Worm (Caenorhabditis elegans) whole organism, midembryonic: ENCODE results near the gene F09E5.14.

Experiments used
- T22C8.4 ChIP-seq: fragments of 200-800 bp; sonication (Bioruptor generic); IDR thresholded peaks from 2 replicates; pipeline ENCODE4 v1.3.6; 2022; ENCODE audit warnings: missing genetic modification characterization, missing compliant biosample characterization
- cog-1 ChIP-seq: sonication (generic microtip); optimal IDR thresholded peaks from 2 replicates; lab custom pipeline; 2016; ENCODE audit warnings: missing genetic modification characterization, missing compliant biosample characterization
- flt-1 ChIP-seq: fragments of 200-800 bp; sonication (Bioruptor generic); IDR thresholded peaks from 2 replicates; pipeline ENCODE4 v1.3.6; 2022; ENCODE audit warnings: missing genetic modification characterization, missing compliant biosample characterization
- klf-2 ChIP-seq: fragments of 200-800 bp; sonication (Bioruptor generic); conservative IDR thresholded peaks from 2 replicates; pipeline ENCODE4 v1.3.6; 2022; ENCODE audit warnings: missing genetic modification reagents, missing genetic modification characterization, missing compliant biosample characterization
- med-1 ChIP-seq: sonication (generic microtip); optimal IDR thresholded peaks from 2 replicates; lab custom pipeline; 2017; ENCODE audit warnings: missing genetic modification characterization, mild to moderate bottlenecking, missing compliant biosample characterization, antibody characterized with exemption, missing genetic modification reagents; ENCODE audit not compliant: insufficient read depth
- ref-1 ChIP-seq: fragments of 200-800 bp; sonication (Bioruptor generic); conservative IDR thresholded peaks from 2 replicates; pipeline ENCODE4 v1.3.6; 2022; ENCODE audit warnings: missing genetic modification reagents, missing genetic modification characterization, missing compliant biosample characterization
- tab-1 ChIP-seq: fragments of 200-800 bp; sonication (Bioruptor generic); IDR thresholded peaks from 2 replicates; pipeline ENCODE4 v1.3.6; 2022; ENCODE audit warnings: missing genetic modification characterization, missing compliant biosample characterization
- ztf-23 ChIP-seq: fragments of 200-800 bp; sonication (Bioruptor generic); IDR thresholded peaks from 2 replicates; pipeline ENCODE4 v1.3.6; 2022; ENCODE audit warnings: missing genetic modification reagents, missing genetic modification characterization, missing compliant biosample characterization
- ztf-29 ChIP-seq: fragments of 200-800 bp; sonication (Bioruptor generic); IDR thresholded peaks from 2 replicates; pipeline ENCODE4 v1.3.6; 2022; ENCODE audit warnings: missing genetic modification reagents, missing genetic modification characterization, missing compliant biosample characterization

Gene F09E5.14

DNA sequence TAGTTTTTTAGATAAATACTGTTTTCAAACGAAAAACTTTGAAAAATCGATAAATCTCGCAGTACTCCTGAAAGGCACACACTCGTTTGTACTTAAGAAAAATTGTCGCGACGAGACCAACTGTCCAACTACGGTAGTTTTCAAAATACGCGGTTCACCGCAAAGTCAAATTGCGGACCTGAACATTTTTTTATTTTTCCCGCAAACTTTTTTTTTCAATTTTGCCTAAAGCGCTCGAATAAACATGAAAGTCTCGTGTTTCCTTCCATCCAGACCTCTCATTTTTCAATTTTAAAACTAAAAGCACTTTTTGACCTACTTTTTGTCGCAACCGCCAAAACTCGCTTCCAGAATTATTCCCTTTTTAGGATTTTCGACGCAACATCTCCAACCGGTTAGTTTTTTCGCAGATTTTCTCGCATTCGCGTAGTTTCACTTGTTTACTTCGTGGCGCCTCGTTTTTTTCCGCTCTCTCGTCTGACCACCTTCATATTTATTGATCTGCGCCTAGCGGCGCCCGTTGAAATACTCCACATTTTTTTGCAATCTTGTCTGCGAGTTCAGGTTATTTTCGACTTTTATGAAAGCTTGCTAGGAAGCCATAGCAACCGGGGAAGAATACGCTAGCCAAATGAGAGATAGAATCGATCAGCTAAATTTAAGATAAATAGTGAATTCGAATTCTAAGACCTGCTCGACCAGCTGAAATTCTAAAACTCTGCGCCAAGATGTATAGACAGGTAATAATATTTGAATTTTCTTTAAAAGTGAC, 33.0 kb upstream of the F09E5.14 start, which contains the start of gene prdx-2:
prdx-2 (plus strand) TSS at position 729 of the 772 bp plus-strand sequence.
- no peak for TF ChIP-seq klf-2
- no peak for TF ChIP-seq med-1 (GFP tag; lab: Kevin White, UChicago)
- no peak for TF ChIP-seq T22C8.4 (GFP tag; lab: Robert Waterston, UW)
- no peak for TF ChIP-seq tab-1 (GFP tag; lab: Robert Waterston, UW)
- no peak for TF ChIP-seq ztf-29
- no peak for TF ChIP-seq ref-1 (GFP tag; lab: Robert Waterston, UW)
- no peak for TF ChIP-seq ztf-23 (GFP tag; lab: Robert Waterston, UW)
- TF ChIP-seq flt-1 (GFP tag; lab: Robert Waterston, UW), result no peak
- TF ChIP-seq cog-1, result no peak

DNA sequence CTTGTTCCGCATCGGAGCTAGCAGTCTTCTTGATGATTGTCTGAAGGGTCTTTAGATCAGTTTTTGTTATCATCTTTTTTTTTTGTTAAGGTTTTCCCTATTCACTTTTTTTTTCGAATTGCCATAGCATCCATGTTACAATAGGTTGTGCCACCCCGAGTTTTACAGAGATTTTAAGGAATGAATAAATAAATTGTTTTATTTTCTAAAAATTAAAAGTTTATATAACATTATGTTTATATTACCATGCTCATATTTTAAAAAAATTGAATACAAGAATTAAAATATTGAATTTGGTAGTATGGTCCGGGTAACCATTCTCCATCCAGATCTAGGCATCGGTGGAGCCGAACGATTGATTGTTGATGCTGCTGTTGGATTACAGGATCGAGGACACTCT, 30.3 kb upstream of the F09E5.14 start, which contains the start of gene algn-2:
algn-2 (plus strand) TSS at position 301 of the 400 bp plus-strand sequence.
- TF ChIP-seq ztf-23 (GFP tag; lab: Robert Waterston, UW) (no peak), med-1 (GFP tag; lab: Kevin White, UChicago) (no peak), tab-1 (GFP tag; lab: Robert Waterston, UW) (no peak), T22C8.4 (GFP tag; lab: Robert Waterston, UW) (no peak), cog-1 (no peak), ztf-29 (no peak), flt-1 (GFP tag; lab: Robert Waterston, UW) (no peak)

DNA sequence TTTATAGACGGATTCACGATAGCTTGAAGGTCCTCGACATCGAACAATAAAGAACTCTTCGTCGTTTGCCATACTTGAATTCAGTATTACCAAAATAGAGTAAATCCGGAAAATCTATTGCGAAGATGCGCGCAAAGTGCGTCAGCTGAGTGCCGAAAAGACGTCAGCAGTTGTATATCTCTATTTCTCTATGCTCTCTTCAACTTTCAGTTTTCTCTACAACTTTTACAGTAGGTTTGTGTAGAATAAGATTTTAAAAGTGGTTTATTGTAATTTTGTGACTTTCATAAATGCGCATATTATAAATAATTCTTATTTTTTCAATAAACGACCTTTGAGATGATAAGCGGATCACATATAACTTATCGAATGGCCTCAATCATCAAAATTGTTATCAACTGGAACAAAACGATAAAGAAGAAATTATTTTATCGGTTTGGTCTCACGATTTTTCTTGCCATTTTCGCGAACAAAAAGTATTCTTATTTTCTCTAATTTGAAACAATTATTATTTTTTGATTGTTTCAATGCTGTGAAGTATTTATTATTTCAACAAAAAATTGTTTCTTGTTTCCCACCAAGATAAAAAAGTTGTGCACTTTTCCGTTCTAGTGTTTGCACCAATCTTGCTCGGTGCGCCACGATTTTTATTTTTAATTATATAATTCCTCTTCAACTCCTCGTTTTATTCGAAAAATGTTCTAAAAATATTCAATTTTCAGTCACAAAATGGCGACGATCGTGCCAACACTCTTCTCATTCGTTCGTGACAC, 28.8 kb upstream of the F09E5.14 start, which contains the start of the genes agt-2 and F09E5.3:
agt-2 (minus strand) TSS at position 553 of the 773 bp plus-strand sequence.
F09E5.3 (plus strand) TSS at position 723 of the 773 bp plus-strand sequence.
- TF ChIP-seq ztf-29 (0 out of 2 replicates have a peak, but pooled peaks have one; percentile 27), cog-1 (peak; percentile 47), med-1 (GFP tag; lab: Kevin White, UChicago) (no peak), flt-1 (GFP tag; lab: Robert Waterston, UW) (peak; percentile 71), ztf-23 (GFP tag; lab: Robert Waterston, UW) (peak; percentile 62; the same call in 1 of the 2 replicates), klf-2 (no peak)

DNA sequence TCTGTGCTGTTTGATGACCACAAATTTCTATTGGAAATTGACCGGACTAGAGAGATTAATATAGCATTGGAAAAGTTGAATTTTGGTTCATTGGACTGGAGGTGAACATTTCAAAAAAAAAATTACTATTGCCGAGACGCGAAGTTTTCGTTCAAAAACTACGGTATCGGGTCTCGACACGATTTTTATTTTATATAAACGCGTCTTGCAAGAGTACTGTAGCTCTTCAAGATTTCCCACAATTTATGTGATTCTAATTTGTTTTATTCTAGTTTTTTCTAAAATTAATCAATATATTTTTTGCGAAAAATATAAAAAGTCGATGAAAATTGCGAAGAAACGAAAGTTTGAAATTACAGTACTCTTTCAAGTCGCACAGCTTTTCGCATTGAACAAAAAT, 26.0 kb upstream of the F09E5.14 start, which contains the start of gene F09E5.12:
F09E5.12 (minus strand) TSS at position 101 of the 400 bp plus-strand sequence.
- TF ChIP-seq T22C8.4 (GFP tag; lab: Robert Waterston, UW) (no peak), cog-1 (no peak), klf-2 (no peak), ztf-29 (no peak)

DNA sequence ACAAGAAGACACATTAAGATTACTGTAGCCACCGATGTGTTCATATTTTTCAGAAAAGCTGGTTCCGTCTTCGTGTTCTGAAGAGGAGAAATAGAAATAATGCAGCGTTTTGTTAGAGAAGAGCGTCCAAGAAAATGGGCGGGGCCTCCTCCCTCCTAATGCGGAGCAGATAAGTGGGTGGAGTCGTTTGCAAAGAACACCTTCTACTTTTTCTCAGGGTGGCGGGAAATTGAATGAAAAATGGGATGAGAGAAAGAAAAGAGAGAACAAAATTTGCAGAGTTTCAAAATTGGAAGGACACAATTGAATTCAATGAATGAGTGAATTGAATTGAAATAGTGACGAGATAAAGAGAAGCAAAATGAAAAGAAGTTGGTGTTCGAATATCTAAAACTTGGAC, 21.0 kb upstream of the F09E5.14 start, which contains the start of gene F09E5.16:
F09E5.16 (minus strand) TSS at position 101 of the 400 bp plus-strand sequence.
- no peak for TF ChIP-seq med-1 (GFP tag; lab: Kevin White, UChicago)
- TF ChIP-seq ztf-29, result no peak
- TF ChIP-seq ztf-23 (GFP tag; lab: Robert Waterston, UW), result no peak
- TF ChIP-seq flt-1 (GFP tag; lab: Robert Waterston, UW), result no peak
- TF ChIP-seq klf-2, result no peak
- no peak for TF ChIP-seq T22C8.4 (GFP tag; lab: Robert Waterston, UW)

DNA sequence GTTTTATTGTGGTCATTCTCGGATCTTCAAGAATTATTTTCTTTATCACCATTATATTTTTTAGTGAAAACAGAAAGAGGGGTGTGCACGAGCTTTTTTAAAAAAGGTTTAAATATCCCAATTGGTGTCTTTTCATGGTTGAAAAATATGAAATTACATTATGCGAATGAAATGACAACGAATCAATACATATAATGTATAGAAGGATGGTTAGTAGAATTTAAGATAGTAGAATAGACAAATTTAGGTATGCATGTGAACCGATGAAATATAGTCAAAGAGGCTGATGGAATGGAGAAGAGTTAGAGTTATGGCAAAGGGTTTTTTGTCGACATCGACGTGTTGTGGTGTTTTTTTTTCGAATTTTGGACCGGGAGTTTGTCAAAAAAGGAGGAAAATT, 19.8 kb upstream of the F09E5.14 start:
- TF ChIP-seq ztf-23 (GFP tag; lab: Robert Waterston, UW) (no peak), ref-1 (GFP tag; lab: Robert Waterston, UW) (no peak), flt-1 (GFP tag; lab: Robert Waterston, UW) (no peak), tab-1 (GFP tag; lab: Robert Waterston, UW) (no peak), med-1 (GFP tag; lab: Kevin White, UChicago) (no peak), klf-2 (no peak), T22C8.4 (GFP tag; lab: Robert Waterston, UW) (no peak), cog-1 (no peak), ztf-29 (no peak)

DNA sequence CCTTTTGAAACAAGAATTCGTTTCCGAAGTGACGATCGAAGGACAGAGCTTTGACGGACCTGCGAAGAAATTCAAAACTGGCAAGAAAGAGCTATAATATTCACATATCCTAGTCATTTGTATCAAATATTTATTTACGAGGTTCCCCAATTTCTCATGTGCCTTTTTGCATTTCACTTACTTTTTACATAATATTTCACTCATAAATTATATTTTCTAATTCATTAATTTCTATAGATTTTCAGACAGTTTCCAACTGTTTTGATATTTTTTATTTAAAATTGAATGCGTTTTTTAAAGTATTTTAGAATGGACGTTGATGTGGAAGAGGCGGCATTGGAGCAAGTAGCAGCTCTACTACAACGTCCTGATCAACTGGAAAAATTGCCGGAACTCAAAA, 14.6 kb upstream of the F09E5.14 start, which contains the start of gene sec-6:
sec-6 (plus strand) TSS at position 301 of the 400 bp plus-strand sequence.
- no peak for TF ChIP-seq tab-1 (GFP tag; lab: Robert Waterston, UW)
- TF ChIP-seq ref-1 (GFP tag; lab: Robert Waterston, UW), result no peak
- TF ChIP-seq klf-2, result no peak
- no peak for TF ChIP-seq flt-1 (GFP tag; lab: Robert Waterston, UW)
- TF ChIP-seq ztf-29, result no peak
- TF ChIP-seq T22C8.4 (GFP tag; lab: Robert Waterston, UW), result no peak
- TF ChIP-seq med-1 (GFP tag; lab: Kevin White, UChicago), result no peak
- TF ChIP-seq ztf-23 (GFP tag; lab: Robert Waterston, UW), result no peak
- TF ChIP-seq cog-1, result no peak

DNA sequence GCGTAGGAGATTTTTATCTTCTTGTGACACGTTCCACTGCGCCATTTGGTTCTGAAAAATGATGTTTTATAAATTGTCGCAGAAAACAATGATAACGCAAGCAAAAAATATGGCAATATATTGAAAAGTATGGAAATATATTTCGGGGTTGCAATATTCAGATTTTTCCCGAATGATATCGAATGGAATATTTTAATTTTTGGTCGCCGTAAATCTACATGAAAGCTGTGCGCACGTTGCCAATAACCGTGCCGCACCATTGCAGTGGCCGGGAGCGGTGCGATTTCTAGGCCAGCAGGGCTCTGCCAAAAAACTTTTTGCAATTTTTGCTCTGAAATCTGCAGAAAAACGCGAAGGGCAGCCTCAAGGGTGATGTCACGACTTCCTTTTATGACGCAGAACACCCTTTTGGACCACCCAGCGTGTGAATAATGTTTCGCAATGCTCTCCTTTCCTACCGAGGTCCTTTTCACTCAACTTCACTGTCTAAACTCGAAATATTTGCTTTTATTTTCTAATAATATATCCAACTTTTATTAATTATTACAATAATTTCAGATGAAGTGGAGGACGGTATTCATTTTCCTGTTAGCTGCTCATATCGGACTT, 13.6 kb upstream of the F09E5.14 start, which contains the start of the genes F09E5.11 and bmy-1:
F09E5.11 (minus strand) TSS at position 51 of the 609 bp plus-strand sequence.
bmy-1 (plus strand) TSS at position 559 of the 609 bp plus-strand sequence.
- TF ChIP-seq ref-1 (GFP tag; lab: Robert Waterston, UW), result no peak
- TF ChIP-seq med-1 (GFP tag; lab: Kevin White, UChicago), result peak; percentile 10
- TF ChIP-seq ztf-23 (GFP tag; lab: Robert Waterston, UW), result peak; percentile 84
- TF ChIP-seq flt-1 (GFP tag; lab: Robert Waterston, UW), result peak; percentile 81
- TF ChIP-seq tab-1 (GFP tag; lab: Robert Waterston, UW), result no peak
- TF ChIP-seq klf-2, result peak; percentile 64; the same call in 1 of the 2 replicates
- peak; percentile 44 for TF ChIP-seq cog-1
- no peak for TF ChIP-seq ztf-29
- TF ChIP-seq T22C8.4 (GFP tag; lab: Robert Waterston, UW), result no peak; the same call in 1 of the 2 replicates
